Worm (Caenorhabditis elegans): Measurements from ENCODE around the gene D1086.5.

The D1086.5 gene

DNA sequence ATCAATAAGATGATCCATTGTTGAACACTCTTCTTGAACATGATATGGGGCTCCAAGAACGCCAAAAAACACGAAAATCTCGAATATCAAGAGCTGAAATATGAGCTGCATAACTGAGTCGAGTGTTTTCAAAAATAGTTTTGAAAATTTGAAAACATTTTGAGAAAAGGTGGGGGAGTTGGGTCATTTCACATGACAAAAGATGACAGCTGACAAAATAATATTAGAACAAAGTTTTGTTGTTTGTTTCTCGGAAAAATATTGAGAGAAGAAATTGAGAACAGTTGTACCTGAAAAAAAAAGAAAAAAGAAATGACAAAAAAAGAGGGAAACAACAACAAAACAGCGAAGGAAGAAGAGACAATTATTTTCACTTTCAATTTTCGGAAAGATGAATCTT, 8.4 kb upstream of the D1086.5 start, which contains the start of the genes D1086.2 and D1086.1:
Gene D1086.2 (minus strand): TSS at position 150 of the 400 bp plus-strand sequence.
Gene D1086.1 (plus strand): TSS at position 340 of the 400 bp plus-strand sequence.
- peak; percentile 53 for TF ChIP-seq F13H6.1 (tag; optimal IDR thresholded peaks at IDR 0.05)
- no peak for TF ChIP-seq unc-39 (tag; optimal IDR thresholded peaks at IDR 0.05)
- TF ChIP-seq nhr-129 (tag; optimal IDR thresholded peaks at IDR 0.05) = peak; percentile 23
- TF ChIP-seq mdl-1 (tag; optimal IDR thresholded peaks at IDR 0.05) = no peak

DNA sequence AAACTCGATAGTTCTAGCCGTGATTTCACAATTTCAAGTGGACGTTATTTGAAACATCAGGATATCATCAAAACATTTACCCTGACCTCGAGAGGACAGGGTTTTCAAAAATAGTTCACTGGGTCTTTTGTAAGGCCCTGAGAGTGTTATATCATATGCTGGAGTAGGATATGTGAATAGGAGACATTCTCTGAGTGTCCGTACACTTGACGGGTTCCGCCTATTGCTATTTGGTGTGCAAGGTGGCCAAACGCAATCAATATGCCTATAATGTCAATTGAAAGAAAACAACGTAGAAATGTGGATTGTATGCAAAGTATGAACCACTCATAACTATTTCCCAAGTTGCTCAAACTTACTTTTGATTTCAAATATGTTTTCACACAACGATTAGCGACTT, 7.2 kb upstream of the D1086.5 start:
- no peak for TF ChIP-seq blmp-1 (tag; optimal IDR thresholded peaks at IDR 0.05; ENCODE audit: insufficient read depth)
- no peak for TF ChIP-seq sem-4 (tag; optimal IDR thresholded peaks at IDR 0.05)
- no peak for TF ChIP-seq C34F6.9 (tag; optimal IDR thresholded peaks at IDR 0.05)

DNA sequence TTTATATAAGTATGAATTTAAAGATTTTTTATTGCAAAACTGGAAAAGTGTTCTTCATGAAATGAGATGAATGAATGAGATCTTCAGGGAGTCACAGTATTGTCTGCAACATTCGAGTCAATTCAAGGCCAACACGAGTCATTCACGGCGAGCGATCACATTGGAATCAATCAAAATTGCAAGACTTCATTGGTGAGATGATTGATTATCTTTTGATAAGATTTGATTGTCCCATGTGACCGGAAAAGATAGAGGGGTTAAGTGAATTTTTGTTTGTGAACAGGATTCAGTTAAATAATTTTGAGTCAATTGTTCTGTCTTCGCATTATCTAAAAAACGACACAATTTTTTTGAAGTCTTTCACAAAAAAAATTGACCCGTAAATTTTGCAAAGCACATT, 4.8 kb upstream of the D1086.5 start:
- TF ChIP-seq unc-39 (tag; optimal IDR thresholded peaks at IDR 0.05) = no peak
- TF ChIP-seq egl-27 (tag; optimal IDR thresholded peaks at IDR 0.05) = no peak
- no peak for TF ChIP-seq sem-4 (tag; optimal IDR thresholded peaks at IDR 0.05)
- TF ChIP-seq nhr-129 (tag; optimal IDR thresholded peaks at IDR 0.05) = no peak
- no peak for TF ChIP-seq alr-1 (tag; optimal IDR thresholded peaks at IDR 0.05)
- TF ChIP-seq ama-1 (optimal IDR thresholded peaks at IDR 0.05) = no peak
- peak; percentile 65 for TF ChIP-seq nhr-25 (tag; optimal IDR thresholded peaks at IDR 0.05)
- TF ChIP-seq lsy-2 (tag; optimal IDR thresholded peaks at IDR 0.05) = no peak
- TF ChIP-seq sma-9 (GFP tag; optimal IDR thresholded peaks at IDR 0.05) = peak; percentile 84
- no peak for TF ChIP-seq sma-9 (tag; optimal IDR thresholded peaks at IDR 0.05)
- no peak for TF ChIP-seq F13H6.1 (tag; optimal IDR thresholded peaks at IDR 0.05)
- no peak for TF ChIP-seq peb-1 (tag; optimal IDR thresholded peaks at IDR 0.05)
- TF ChIP-seq mab-5 (tag; optimal IDR thresholded peaks at IDR 0.05) = peak; percentile 24
- TF ChIP-seq lin-39 (tag; optimal IDR thresholded peaks at IDR 0.05) = no peak
- TF ChIP-seq lin-13 (GFP tag; optimal IDR thresholded peaks at IDR 0.05) = no peak
- no peak for TF ChIP-seq unc-55 (GFP tag; optimal IDR thresholded peaks at IDR 0.05)
- TF ChIP-seq unc-62 (GFP tag; optimal IDR thresholded peaks at IDR 0.05) = no peak
- no peak for TF ChIP-seq crh-2 (tag; optimal IDR thresholded peaks at IDR 0.05)
- TF ChIP-seq ceh-16 (tag; optimal IDR thresholded peaks at IDR 0.05) = no peak
- no peak for TF ChIP-seq nhr-23 (tag; optimal IDR thresholded peaks at IDR 0.05)
- no peak for TF ChIP-seq ztf-11 (tag; optimal IDR thresholded peaks at IDR 0.05)
- TF ChIP-seq gmeb-1 (tag; optimal IDR thresholded peaks at IDR 0.05) = no peak
- peak; percentile 57 for TF ChIP-seq sma-3 (GFP tag; optimal IDR thresholded peaks at IDR 0.05)
- TF ChIP-seq dmd-4 (tag; optimal IDR thresholded peaks at IDR 0.05) = no peak
- TF ChIP-seq lin-11 (tag; optimal IDR thresholded peaks at IDR 0.05) = no peak
- TF ChIP-seq ZK546.5 (tag; optimal IDR thresholded peaks at IDR 0.05) = no peak
- no peak for TF ChIP-seq nhr-77 (tag; optimal IDR thresholded peaks at IDR 0.05)
- no peak for TF ChIP-seq nhr-10 (tag; optimal IDR thresholded peaks at IDR 0.05)
- TF ChIP-seq nhr-237 (tag; optimal IDR thresholded peaks at IDR 0.05) = no peak
- no peak for TF ChIP-seq blmp-1 (tag; optimal IDR thresholded peaks at IDR 0.05; ENCODE audit: insufficient read depth)
- peak; percentile 26 for TF ChIP-seq fos-1 (tag; optimal IDR thresholded peaks at IDR 0.05)
- TF ChIP-seq nhr-11 (tag; optimal IDR thresholded peaks at IDR 0.05) = no peak
- no peak for TF ChIP-seq nhr-12 (tag; optimal IDR thresholded peaks at IDR 0.05)
- TF ChIP-seq ztf-1 (GFP tag; conservative IDR thresholded peaks at IDR 0.05) = no peak
- TF ChIP-seq elt-1 (tag; optimal IDR thresholded peaks at IDR 0.05) = no peak
- TF ChIP-seq snpc-4 (tag; optimal IDR thresholded peaks at IDR 0.05) = no peak
- no peak for TF ChIP-seq nhr-6 (tag; optimal IDR thresholded peaks at IDR 0.05)
- TF ChIP-seq R02D3.7 (tag; optimal IDR thresholded peaks at IDR 0.05) = no peak
- no peak for TF ChIP-seq aly-2 (tag; optimal IDR thresholded peaks at IDR 0.05)
- TF ChIP-seq mdl-1 (tag; optimal IDR thresholded peaks at IDR 0.05) = peak in 1 of 2 experiments; percentile 3
- no peak for TF ChIP-seq elt-3 (tag; optimal IDR thresholded peaks at IDR 0.05)
- TF ChIP-seq nhr-21 (tag; optimal IDR thresholded peaks at IDR 0.05) = peak; percentile 72
- no peak for TF ChIP-seq ztf-4 (tag; optimal IDR thresholded peaks at IDR 0.05)
- no peak for TF ChIP-seq zag-1 (tag; optimal IDR thresholded peaks at IDR 0.05)
- TF ChIP-seq ceh-82 (tag; optimal IDR thresholded peaks at IDR 0.05) = no peak
- no peak for TF ChIP-seq skn-1 (tag; optimal IDR thresholded peaks at IDR 0.05)
- no peak for TF ChIP-seq Y55F3AM.14 (GFP tag; optimal IDR thresholded peaks at IDR 0.05)
- TF ChIP-seq C34F6.9 (tag; optimal IDR thresholded peaks at IDR 0.05) = no peak
- TF ChIP-seq mbf-1 (tag; optimal IDR thresholded peaks at IDR 0.05) = no peak
